Fruit fly (Drosophila melanogaster): Measurements from ENCODE around the gene CG14367.

Gene CG14367

DNA sequence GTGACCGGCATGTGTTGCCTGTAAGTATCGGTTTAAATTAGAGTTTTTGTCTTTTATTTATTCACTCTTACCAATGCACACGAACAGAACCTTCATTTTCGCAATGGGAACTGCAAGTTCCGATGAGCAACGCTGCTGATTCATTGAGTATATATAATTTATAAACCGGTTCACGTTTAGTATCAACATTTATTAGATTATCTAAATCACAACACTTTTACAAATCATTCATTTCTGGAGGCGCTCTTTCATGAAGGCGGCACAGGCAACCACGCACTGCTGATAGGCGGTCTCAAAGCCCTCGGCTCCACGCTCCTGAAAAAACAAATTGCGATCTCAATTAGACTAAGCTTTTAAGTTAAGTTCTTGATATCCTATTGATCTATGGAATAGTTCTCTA, 16.0 kb downstream of the CG14367 start, which contains the start of gene Argp:
TSS of gene Argp (minus strand) at position 101 of the 400 bp plus-strand sequence.
- no peak for TF ChIP-seq Eip75B (GFP tag; optimal IDR thresholded peaks at IDR 0.05)
- TF ChIP-seq CG6276 (GFP tag; optimal IDR thresholded peaks at IDR 0.05): no peak
- TF ChIP-seq CG10631 (GFP tag; optimal IDR thresholded peaks at IDR 0.05): no peak
- TF ChIP-seq CG6163 (GFP tag; IDR thresholded peaks at IDR 0.05): no peak
- TF ChIP-seq OdsH (GFP tag; optimal IDR thresholded peaks at IDR 0.05): no peak
- TF ChIP-seq CG15336 (GFP tag; IDR thresholded peaks at IDR 0.05): no peak
- TF ChIP-seq CG8632 (GFP tag; optimal IDR thresholded peaks at IDR 0.05): no peak
- TF ChIP-seq CG11762 (GFP tag; optimal IDR thresholded peaks at IDR 0.05; ENCODE audit: insufficient read depth): no peak
- TF ChIP-seq dac (GFP tag; optimal IDR thresholded peaks at IDR 0.05): no peak
- no peak for TF ChIP-seq CG1621 (tag; optimal IDR thresholded peaks at IDR 0.05)
- TF ChIP-seq CG4318 (GFP tag; optimal IDR thresholded peaks at IDR 0.05): no peak
- no peak for TF ChIP-seq Sox14 (GFP tag; optimal IDR thresholded peaks at IDR 0.05)
- TF ChIP-seq cyc (GFP tag; optimal IDR thresholded peaks at IDR 0.05): no peak
- TF ChIP-seq lz (GFP tag; optimal IDR thresholded peaks at IDR 0.05): no peak
- TF ChIP-seq Eip93F (GFP tag; optimal IDR thresholded peaks at IDR 0.05): no peak
- no peak for TF ChIP-seq CG3919 (GFP tag; optimal IDR thresholded peaks at IDR 0.05)
- TF ChIP-seq Lpt (GFP tag; optimal IDR thresholded peaks at IDR 0.05): no peak
- no peak for TF ChIP-seq CG32006 (GFP tag; optimal IDR thresholded peaks at IDR 0.05)
- no peak for TF ChIP-seq CG34406 (GFP tag; optimal IDR thresholded peaks at IDR 0.05)

- TF ChIP-seq CG34406 (GFP tag; optimal IDR thresholded peaks at IDR 0.05) (no peak), vri (GFP tag; optimal IDR thresholded peaks at IDR 0.05) (no peak), CG6792 (GFP tag; optimal IDR thresholded peaks at IDR 0.05) (no peak), net (GFP tag; optimal IDR thresholded peaks at IDR 0.05) (no peak), dsx (GFP tag; optimal IDR thresholded peaks at IDR 0.05; ENCODE audit: poor library complexity, severe bottlenecking) (no peak), Hr4 (GFP tag; optimal IDR thresholded peaks at IDR 0.05) (peak; percentile 6), CG3032 (tag; optimal IDR thresholded peaks at IDR 0.05) (no peak), esn (GFP tag; optimal IDR thresholded peaks at IDR 0.05) (peak; percentile 33), Sox15 (GFP tag; optimal IDR thresholded peaks at IDR 0.05) (no peak), svp (GFP tag) (peak; percentile 73), Sox14 (GFP tag; optimal IDR thresholded peaks at IDR 0.05) (no peak), CG31627 (GFP tag; optimal IDR thresholded peaks at IDR 0.05) (peak; percentile 17), eg (GFP tag; IDR thresholded peaks at IDR 0.05) (no peak), fd85E (GFP tag; optimal IDR thresholded peaks at IDR 0.05) (no peak), pdm3 (GFP tag; optimal IDR thresholded peaks at IDR 0.05) (peak; percentile 12), Eip78C (GFP tag) (peak; percentile 53), spab (GFP tag; optimal IDR thresholded peaks at IDR 0.05) (no peak), Ets96B (tag; optimal IDR thresholded peaks at IDR 0.05) (peak; percentile 6), Ets21C (GFP tag; optimal IDR thresholded peaks at IDR 0.05) (no peak), CG15336 (GFP tag; IDR thresholded peaks at IDR 0.05) (0 out of 2 replicates have a peak, but pooled peaks have one; percentile 26), Hr38 (GFP tag; optimal IDR thresholded peaks at IDR 0.05) (no peak), CG1621 (tag; optimal IDR thresholded peaks at IDR 0.05) (peak; percentile 84), Hr39 (GFP tag; optimal IDR thresholded peaks at IDR 0.05) (peak; percentile 11), achi (GFP tag; optimal IDR thresholded peaks at IDR 0.05) (no peak), CG3919 (GFP tag; optimal IDR thresholded peaks at IDR 0.05) (peak; percentile 28), CG6854 (GFP tag; optimal IDR thresholded peaks at IDR 0.05) (no peak), Smox (GFP tag; optimal IDR thresholded peaks at IDR 0.05) (peak; percentile 21), Gug (GFP tag; IDR thresholded peaks at IDR 0.05) (no peak), Met (GFP tag; optimal IDR thresholded peaks at IDR 0.05) (no peak), CG6163 (GFP tag; IDR thresholded peaks at IDR 0.05) (peak; percentile 30; the same call in 2 of the 3 replicates), Eip93F (GFP tag; optimal IDR thresholded peaks at IDR 0.05) (peak; percentile 7)
Observed at dm6 chr3R:13710645-13711044, 16.8 kb downstream of the CG14367 start.
